Worm (Caenorhabditis elegans) whole organism, L2 larva: ENCODE measurements around the gene C49C3.9.

Experiments
- C34F6.9 ChIP-seq: fragments of 150-350 bp; optimal IDR thresholded peaks from 2 replicates; lab custom pipeline; 2014; ENCODE audit warnings: missing biosample characterization, missing genetic modification characterization
- F13H6.1 ChIP-seq: sonication (generic microtip); optimal IDR thresholded peaks from 2 replicates; lab custom pipeline; 2016; ENCODE audit warnings: missing genetic modification characterization, missing compliant biosample characterization
- R02D3.7 ChIP-seq: fragments of 150-350 bp; optimal IDR thresholded peaks from 2 replicates; lab custom pipeline; 2014; ENCODE audit warnings: missing biosample characterization, missing genetic modification characterization
- Y55F3AM.14 ChIP-seq: fragments of 200-800 bp; sonication (Bioruptor generic); optimal IDR thresholded peaks from 2 replicates; lab custom pipeline; 2018; ENCODE audit warnings: mild to moderate bottlenecking, missing genetic modification characterization, missing compliant biosample characterization
- ZK546.5 ChIP-seq: sonication (generic microtip); optimal IDR thresholded peaks from 2 replicates; lab custom pipeline; 2017; ENCODE audit warnings: missing biosample characterization, missing genetic modification characterization
- alr-1 ChIP-seq: fragments of 150-350 bp; optimal IDR thresholded peaks from 2 replicates; lab custom pipeline; 2014; ENCODE audit warnings: missing biosample characterization, missing genetic modification characterization
- aly-2 ChIP-seq: fragments of 150-350 bp; optimal IDR thresholded peaks from 2 replicates; lab custom pipeline; 2014; ENCODE audit warnings: missing biosample characterization, missing genetic modification characterization
- ama-1 ChIP-seq: fragments of 150-350 bp; optimal IDR thresholded peaks from 2 replicates; lab custom pipeline; 2018; ENCODE audit warnings: inconsistent platforms
- blmp-1 ChIP-seq: sonication (generic microtip); optimal IDR thresholded peaks from 2 replicates; lab custom pipeline; 2017; ENCODE audit warnings: missing genetic modification characterization, mild to moderate bottlenecking, missing compliant biosample characterization, antibody characterized with exemption, moderate library complexity; ENCODE audit not compliant: insufficient read depth
- ceh-16 ChIP-seq: fragments of 150-350 bp; optimal IDR thresholded peaks from 2 replicates; lab custom pipeline; 2014; ENCODE audit warnings: missing biosample characterization, missing genetic modification characterization
- ceh-82 ChIP-seq: fragments of 150-350 bp; optimal IDR thresholded peaks from 2 replicates; lab custom pipeline; 2014; ENCODE audit warnings: missing biosample characterization, missing genetic modification characterization
- crh-2 ChIP-seq: sonication (generic microtip); optimal IDR thresholded peaks from 2 replicates; lab custom pipeline; 2017; ENCODE audit warnings: missing biosample characterization, missing genetic modification characterization
- elt-1 ChIP-seq: fragments of 150-350 bp; optimal IDR thresholded peaks from 2 replicates; lab custom pipeline; 2014; ENCODE audit warnings: missing biosample characterization, missing genetic modification characterization
- elt-3 ChIP-seq: sonication (generic microtip); optimal IDR thresholded peaks from 2 replicates; lab custom pipeline; 2017; ENCODE audit warnings: missing biosample characterization, missing genetic modification characterization
- fos-1 ChIP-seq: fragments of 150-350 bp; optimal IDR thresholded peaks from 2 replicates; lab custom pipeline; 2014; ENCODE audit warnings: missing biosample characterization, missing genetic modification characterization
- gmeb-1 ChIP-seq: fragments of 150-350 bp; optimal IDR thresholded peaks from 2 replicates; lab custom pipeline; 2014; ENCODE audit warnings: missing biosample characterization, missing genetic modification characterization
- lin-13 ChIP-seq: fragments of 150-350 bp; optimal IDR thresholded peaks from 2 replicates; lab custom pipeline; 2014; ENCODE audit warnings: missing biosample characterization, missing genetic modification reagents, missing genetic modification characterization
- lin-39 ChIP-seq: fragments of 150-350 bp; optimal IDR thresholded peaks from 2 replicates; lab custom pipeline; 2014; ENCODE audit warnings: missing biosample characterization, missing genetic modification reagents, missing genetic modification characterization
- mab-5 ChIP-seq: fragments of 150-350 bp; optimal IDR thresholded peaks from 2 replicates; lab custom pipeline; 2014; ENCODE audit warnings: missing biosample characterization, missing genetic modification characterization
- mbf-1 ChIP-seq: sonication (generic microtip); optimal IDR thresholded peaks from 2 replicates; lab custom pipeline; 2017; ENCODE audit warnings: missing biosample characterization, missing genetic modification characterization
- mdl-1 ChIP-seq, 2 experiments: fragments of 150-350 bp in 1 of 2; sonication (generic microtip) in 1 of 2; optimal IDR thresholded peaks; 2 replicates each; lab custom pipeline; 2017; ENCODE audit warnings: missing biosample characterization in 2 of 2, missing genetic modification characterization in 2 of 2
- nhr-10 ChIP-seq: sonication (generic microtip); optimal IDR thresholded peaks from 2 replicates; lab custom pipeline; 2017; ENCODE audit warnings: missing biosample characterization, missing genetic modification characterization
- nhr-11 ChIP-seq: fragments of 150-350 bp; optimal IDR thresholded peaks from 2 replicates; lab custom pipeline; 2014; ENCODE audit warnings: missing biosample characterization, missing genetic modification characterization
- nhr-12 ChIP-seq: fragments of 150-350 bp; optimal IDR thresholded peaks from 2 replicates; lab custom pipeline; 2014; ENCODE audit warnings: missing biosample characterization, missing genetic modification characterization
- nhr-129 ChIP-seq: fragments of 150-350 bp; optimal IDR thresholded peaks from 2 replicates; lab custom pipeline; 2014; ENCODE audit warnings: missing biosample characterization, missing genetic modification characterization
- nhr-23 ChIP-seq: fragments of 150-350 bp; optimal IDR thresholded peaks from 2 replicates; lab custom pipeline; 2014; ENCODE audit warnings: missing biosample characterization, missing genetic modification reagents, missing genetic modification characterization
- nhr-237 ChIP-seq: fragments of 150-350 bp; optimal IDR thresholded peaks from 2 replicates; lab custom pipeline; 2014; ENCODE audit warnings: missing biosample characterization, missing genetic modification characterization
- nhr-25 ChIP-seq: fragments of 150-350 bp; sonication (generic microtip); optimal IDR thresholded peaks from 3 replicates; lab custom pipeline; 2014; ENCODE audit warnings: missing biosample characterization, missing genetic modification characterization
- nhr-6 ChIP-seq: fragments of 150-350 bp; optimal IDR thresholded peaks from 2 replicates; lab custom pipeline; 2014; ENCODE audit warnings: missing biosample characterization, missing genetic modification characterization
- nhr-77 ChIP-seq: fragments of 150-350 bp; optimal IDR thresholded peaks from 2 replicates; lab custom pipeline; 2014; ENCODE audit warnings: missing biosample characterization, missing genetic modification characterization
- peb-1 ChIP-seq: fragments of 150-350 bp; optimal IDR thresholded peaks from 2 replicates; lab custom pipeline; 2014; ENCODE audit warnings: missing biosample characterization, missing genetic modification characterization
- sem-4 ChIP-seq: fragments of 150-350 bp; optimal IDR thresholded peaks from 2 replicates; lab custom pipeline; 2014; ENCODE audit warnings: missing biosample characterization, missing genetic modification reagents, missing genetic modification characterization
- skn-1 ChIP-seq: sonication (generic microtip); optimal IDR thresholded peaks from 2 replicates; lab custom pipeline; 2017; ENCODE audit warnings: missing biosample characterization, missing genetic modification characterization
- sma-3 ChIP-seq: sonication (generic microtip); optimal IDR thresholded peaks from 2 replicates; lab custom pipeline; 2016; ENCODE audit warnings: missing genetic modification reagents, missing genetic modification characterization, missing compliant biosample characterization
- snpc-4 ChIP-seq: fragments of 150-350 bp; optimal IDR thresholded peaks from 2 replicates; lab custom pipeline; 2014; ENCODE audit warnings: missing biosample characterization, missing genetic modification characterization
- unc-39 ChIP-seq: fragments of 150-350 bp; optimal IDR thresholded peaks from 2 replicates; lab custom pipeline; 2014; ENCODE audit warnings: missing biosample characterization, missing genetic modification characterization
- unc-55 ChIP-seq: fragments of 150-350 bp; sonication (generic microtip); optimal IDR thresholded peaks from 3 replicates; lab custom pipeline; 2014; ENCODE audit warnings: missing biosample characterization, missing genetic modification reagents, missing genetic modification characterization
- unc-62 ChIP-seq: fragments of 150-350 bp; optimal IDR thresholded peaks from 2 replicates; lab custom pipeline; 2014; ENCODE audit warnings: missing biosample characterization, missing genetic modification reagents, missing genetic modification characterization
- zag-1 ChIP-seq: fragments of 150-350 bp; optimal IDR thresholded peaks from 2 replicates; lab custom pipeline; 2014; ENCODE audit warnings: missing biosample characterization, missing genetic modification characterization
- ztf-1 ChIP-seq: fragments of 200-800 bp; sonication (Bioruptor generic); conservative IDR thresholded peaks from 2 replicates; pipeline ENCODE4 v1.3.6; 2022; ENCODE audit warnings: missing genetic modification characterization, missing compliant biosample characterization
- ztf-11 ChIP-seq: sonication (generic microtip); optimal IDR thresholded peaks from 2 replicates; lab custom pipeline; 2017; ENCODE audit warnings: missing biosample characterization, missing genetic modification characterization
- ztf-4 ChIP-seq: fragments of 150-350 bp; optimal IDR thresholded peaks from 2 replicates; lab custom pipeline; 2014; ENCODE audit warnings: missing biosample characterization, missing genetic modification characterization

Gene C49C3.9

DNA sequence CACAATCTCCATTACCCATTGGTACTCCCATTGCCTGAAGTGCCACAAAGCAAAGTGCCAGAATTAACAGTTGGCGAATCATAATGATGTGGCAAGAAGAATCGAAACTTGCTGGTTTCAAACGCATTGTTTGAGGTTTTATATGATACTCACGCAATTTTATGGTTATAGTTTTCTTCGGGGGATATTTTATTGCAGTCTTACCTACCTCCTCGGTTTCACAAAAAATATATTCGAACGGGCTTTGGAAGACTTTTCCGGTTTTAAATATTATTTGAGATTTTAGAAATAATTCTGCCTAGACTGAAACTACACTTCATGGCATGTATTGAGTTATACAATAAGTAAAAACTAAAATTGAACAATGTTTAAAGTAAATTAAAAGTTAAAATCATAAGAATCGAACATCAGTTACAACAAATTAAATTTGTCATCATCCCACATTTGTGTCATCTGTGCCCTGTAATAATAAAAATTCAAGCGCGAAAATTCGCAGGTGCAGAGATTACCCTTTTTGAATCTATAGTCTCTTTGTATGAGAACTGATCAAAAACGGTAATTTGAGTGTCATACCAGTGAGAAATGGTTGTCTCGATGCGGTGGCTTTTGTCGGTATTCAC is 4.6 kb upstream of the C49C3.9 start, which contains the start of the genes clec-197 and clec-198:
Gene clec-197, minus strand, starts transcription at position 101 of the 620 bp plus-strand sequence.
Gene clec-198, plus strand, starts transcription at position 570 of the 620 bp plus-strand sequence.
- TF ChIP-seq skn-1 (tag; lab: Kevin White, UChicago) (no peak), elt-3 (tag; lab: Kevin White, UChicago) (no peak), aly-2 (no peak), Y55F3AM.14 (GFP tag; lab: Kevin White, UChicago) (no peak), ceh-82 (tag; lab: Kevin White, UChicago) (no peak)

DNA sequence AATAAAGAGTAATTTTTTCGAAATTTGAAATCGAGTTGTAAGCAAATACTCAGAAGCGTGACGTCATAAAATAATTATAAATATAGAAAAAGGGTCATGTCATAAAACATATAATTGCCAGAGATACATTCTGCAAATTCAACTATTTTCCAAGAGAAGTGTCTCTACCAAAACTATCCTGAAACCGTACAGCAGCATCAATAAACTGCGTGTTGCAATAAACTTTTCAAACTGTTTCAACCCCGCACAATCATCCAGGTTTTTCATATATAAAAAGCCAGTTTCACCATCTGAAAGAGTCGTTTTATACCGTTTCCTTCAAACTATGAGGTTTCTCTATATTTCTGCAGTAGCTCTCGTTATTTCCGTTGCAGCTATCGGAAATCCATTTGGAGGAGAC is 1.4 kb upstream of the C49C3.9 start, which contains the start of gene C49C3.11:
Gene C49C3.11, plus strand, starts transcription at position 301 of the 400 bp plus-strand sequence.
- TF ChIP-seq ama-1 (lab: Kevin White, UChicago): no peak
- no peak for TF ChIP-seq ZK546.5
- no peak for TF ChIP-seq nhr-11 (tag; lab: Kevin White, UChicago)
- TF ChIP-seq sma-3: no peak
- TF ChIP-seq elt-3 (tag; lab: Kevin White, UChicago): no peak
- no peak for TF ChIP-seq snpc-4
- no peak for TF ChIP-seq nhr-25
- TF ChIP-seq ceh-16 (tag; lab: Kevin White, UChicago): no peak
- no peak for TF ChIP-seq mbf-1 (tag; lab: Kevin White, UChicago)
- no peak for TF ChIP-seq mab-5 (tag; lab: Kevin White, UChicago)
- TF ChIP-seq Y55F3AM.14 (GFP tag; lab: Kevin White, UChicago): no peak
- no peak for TF ChIP-seq ztf-11
- TF ChIP-seq peb-1: no peak
- TF ChIP-seq nhr-6 (tag; lab: Kevin White, UChicago): no peak
- no peak for TF ChIP-seq nhr-237
- no peak for TF ChIP-seq unc-55
- TF ChIP-seq nhr-129 (tag; lab: Kevin White, UChicago): no peak
- TF ChIP-seq ztf-4 (tag; lab: Kevin White, UChicago): no peak
- TF ChIP-seq unc-62 (GFP tag; lab: Kevin White, UChicago): no peak
- no peak for TF ChIP-seq zag-1 (tag; lab: Kevin White, UChicago)
- TF ChIP-seq, all 48 proteins: peak for 0

DNA sequence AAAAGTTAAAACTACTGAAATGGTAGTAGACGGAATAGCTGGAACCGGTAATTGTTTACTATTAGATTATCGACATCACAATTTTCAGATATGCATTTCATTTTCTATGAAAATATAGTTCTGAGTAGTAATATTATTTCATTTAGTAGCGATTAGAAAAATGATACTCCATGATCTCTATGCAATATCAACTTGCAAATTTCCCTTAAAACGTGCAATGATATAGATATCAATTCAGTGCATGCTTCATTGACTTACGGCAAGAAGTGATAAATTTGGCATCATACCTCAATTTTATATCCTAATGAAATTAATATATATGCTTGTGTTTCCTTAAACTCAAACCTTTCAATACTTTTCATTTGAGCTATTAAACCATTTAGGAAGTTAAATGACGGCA is 553 bp upstream of the C49C3.9 start, which contains the start of gene C49C3.21:
Gene C49C3.21, plus strand, starts transcription at position 301 of the 400 bp plus-strand sequence.
- TF ChIP-seq elt-1 (tag; lab: Kevin White, UChicago): no peak
- TF ChIP-seq gmeb-1: no peak
- no peak for TF ChIP-seq nhr-11 (tag; lab: Kevin White, UChicago)
- no peak for TF ChIP-seq ztf-4 (tag; lab: Kevin White, UChicago)
- TF ChIP-seq mdl-1 (tag; optimal IDR thresholded peaks at IDR 0.05; lab: Kevin White, UChicago): no peak
- no peak for TF ChIP-seq unc-62 (GFP tag; lab: Kevin White, UChicago)
- no peak for TF ChIP-seq F13H6.1 (tag; lab: Kevin White, UChicago)
- no peak for TF ChIP-seq lin-13 (GFP tag; lab: Kevin White, UChicago)
- no peak for TF ChIP-seq ztf-11
- no peak for TF ChIP-seq nhr-12 (tag; lab: Kevin White, UChicago)
- TF ChIP-seq unc-39 (tag; lab: Kevin White, UChicago): no peak
- TF ChIP-seq fos-1: no peak
- no peak for TF ChIP-seq nhr-23 (tag; lab: Kevin White, UChicago)
- TF ChIP-seq ceh-16 (tag; lab: Kevin White, UChicago): no peak
- no peak for TF ChIP-seq mab-5 (tag; lab: Kevin White, UChicago)
- TF ChIP-seq crh-2 (tag; lab: Kevin White, UChicago): no peak
- TF ChIP-seq, all 48 proteins: peak for 0

DNA sequence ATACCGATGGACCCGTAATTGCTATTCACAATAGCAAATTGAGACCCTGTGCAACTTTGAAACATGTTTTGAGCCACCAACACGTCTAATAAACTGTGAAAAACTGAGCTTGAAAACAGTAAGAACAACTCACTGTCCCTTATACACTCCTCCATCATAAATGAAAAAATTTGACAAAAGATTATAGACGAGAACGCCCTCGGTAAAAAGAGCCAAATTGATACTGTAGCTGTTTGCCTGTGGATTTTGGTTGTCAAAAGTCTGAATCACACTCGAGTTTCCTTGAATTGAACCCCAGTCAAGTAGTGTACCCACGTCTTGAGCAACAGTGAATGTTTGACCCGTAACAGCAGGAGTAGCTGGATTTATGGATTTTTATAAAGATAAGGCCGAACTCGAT is 1.1 kb downstream of the C49C3.9 start:
- TF ChIP-seq ztf-11: no peak
- TF ChIP-seq sem-4 (tag; lab: Kevin White, UChicago): no peak
- TF ChIP-seq Y55F3AM.14 (GFP tag; lab: Kevin White, UChicago): no peak
- no peak for TF ChIP-seq snpc-4
- TF ChIP-seq lin-39 (tag; lab: Kevin White, UChicago): no peak
- TF ChIP-seq mbf-1 (tag; lab: Kevin White, UChicago): no peak
- TF ChIP-seq nhr-6 (tag; lab: Kevin White, UChicago): no peak
- no peak for TF ChIP-seq ceh-16 (tag; lab: Kevin White, UChicago)
- no peak for TF ChIP-seq gmeb-1
- no peak for TF ChIP-seq nhr-77 (tag; lab: Kevin White, UChicago)
- no peak for TF ChIP-seq nhr-10 (tag; lab: Kevin White, UChicago)
- no peak for TF ChIP-seq ztf-1
- no peak for TF ChIP-seq unc-55
- TF ChIP-seq C34F6.9 (tag; lab: Kevin White, UChicago): no peak
- TF ChIP-seq nhr-129 (tag; lab: Kevin White, UChicago): no peak
- no peak for TF ChIP-seq elt-3 (tag; lab: Kevin White, UChicago)
- no peak for TF ChIP-seq blmp-1 (tag; lab: Kevin White, UChicago)
- no peak for TF ChIP-seq R02D3.7 (tag; lab: Kevin White, UChicago)
- TF ChIP-seq alr-1: no peak
- TF ChIP-seq, all 48 proteins: peak for 0
